Fruit fly (Drosophila melanogaster) whole organism, embryonic: Measurements from ENCODE around the gene sa.
A peak's percentile ranks its signal among the peaks of the same experiment; 100 is the strongest.

Experiments
- ATbp ChIP-seq: fragments of 200-800 bp; sonication (Bioruptor generic); optimal IDR thresholded peaks from 2 replicates; lab custom pipeline; 2017; ENCODE audit warnings: missing biosample characterization, mild to moderate bottlenecking, missing genetic modification characterization, missing genetic modification reagents
- B-H2 ChIP-seq: fragments of 200-800 bp; sonication (Bioruptor generic); optimal IDR thresholded peaks from 2 replicates; lab custom pipeline; 2018; ENCODE audit warnings: missing biosample characterization, mild to moderate bottlenecking, missing genetic modification characterization
- CG1024 ChIP-seq: fragments of 200-800 bp; sonication (Bioruptor generic); IDR thresholded peaks from 2 replicates; pipeline ENCODE4 v1.3.6; 2022; ENCODE audit warnings: missing biosample characterization, missing genetic modification characterization
- CG11504 ChIP-seq: fragments of 200-800 bp; sonication (Bioruptor generic); optimal IDR thresholded peaks from 3 replicates; lab custom pipeline; 2019; ENCODE audit warnings: missing biosample characterization, mild to moderate bottlenecking, missing genetic modification characterization, moderate library complexity
- CG12071 ChIP-seq: fragments of 200-800 bp; sonication (Bioruptor generic); optimal IDR thresholded peaks from 3 replicates; lab custom pipeline; 2018; ENCODE audit warnings: missing biosample characterization, mild to moderate bottlenecking, missing genetic modification characterization
- CG12104 ChIP-seq: fragments of 200-800 bp; sonication (Bioruptor generic); optimal IDR thresholded peaks from 3 replicates; lab custom pipeline; 2016; ENCODE audit warnings: missing biosample characterization, missing genetic modification characterization
- CG14441 ChIP-seq: fragments of 200-800 bp; sonication (Bioruptor generic); IDR thresholded peaks from 2 replicates; pipeline ENCODE4 v1.3.6; 2022; ENCODE audit warnings: missing biosample characterization, missing genetic modification characterization
- CG1602 ChIP-seq: fragments of 200-800 bp; sonication (Bioruptor generic); optimal IDR thresholded peaks from 3 replicates; lab custom pipeline; 2016; ENCODE audit warnings: missing biosample characterization, missing genetic modification characterization
- CG17912 ChIP-seq: fragments of 200-800 bp; sonication (Bioruptor generic); optimal IDR thresholded peaks from 2 replicates; lab custom pipeline; 2018; ENCODE audit warnings: missing biosample characterization, mild to moderate bottlenecking, missing genetic modification characterization
- CG2678 ChIP-seq: fragments of 200-800 bp; sonication (Bioruptor generic); optimal IDR thresholded peaks from 3 replicates; lab custom pipeline; 2019; ENCODE audit warnings: missing biosample characterization, mild to moderate bottlenecking, missing genetic modification characterization, moderate library complexity
- CG30403 ChIP-seq: fragments of 200-800 bp; sonication (Bioruptor generic); optimal IDR thresholded peaks from 3 replicates; lab custom pipeline; 2016; ENCODE audit warnings: missing biosample characterization, missing genetic modification characterization
- CG31388 ChIP-seq: fragments of 200-800 bp; sonication (Bioruptor generic); optimal IDR thresholded peaks from 2 replicates; lab custom pipeline; 2016; ENCODE audit warnings: missing biosample characterization, missing genetic modification characterization
- CG32532 ChIP-seq: fragments of 200-800 bp; sonication (Bioruptor generic); IDR thresholded peaks from 2 replicates; pipeline ENCODE4 v1.3.6; 2022; ENCODE audit warnings: missing biosample characterization, missing genetic modification characterization
- CG3407 ChIP-seq: fragments of 200-800 bp; sonication (Bioruptor generic); optimal IDR thresholded peaks from 2 replicates; lab custom pipeline; 2018; ENCODE audit warnings: missing biosample characterization, mild to moderate bottlenecking, missing genetic modification characterization
- CG34422 ChIP-seq: fragments of 200-800 bp; sonication (Bioruptor generic); IDR thresholded peaks from 3 replicates; pipeline ENCODE4 v1.3.6; 2022; ENCODE audit warnings: missing biosample characterization, missing genetic modification characterization
- CG43689 ChIP-seq: fragments of 200-800 bp; sonication (Bioruptor generic); IDR thresholded peaks from 2 replicates; pipeline ENCODE4 v1.3.6; 2022; ENCODE audit warnings: missing biosample characterization, missing genetic modification characterization
- CG4424 ChIP-seq: fragments of 200-800 bp; sonication (Bioruptor generic); optimal IDR thresholded peaks from 3 replicates; lab custom pipeline; 2016; ENCODE audit warnings: missing biosample characterization, missing genetic modification characterization
- CG7786 ChIP-seq: fragments of 200-800 bp; sonication (Bioruptor generic); optimal IDR thresholded peaks from 2 replicates; lab custom pipeline; 2016; ENCODE audit warnings: missing biosample characterization, missing genetic modification characterization
- CG8089 ChIP-seq: fragments of 200-800 bp; sonication (Bioruptor generic); optimal IDR thresholded peaks from 3 replicates; lab custom pipeline; 2016; ENCODE audit warnings: missing biosample characterization, missing genetic modification characterization
- CG8290 ChIP-seq, 3 experiments: fragments of 200-800 bp; sonication (Bioruptor generic); optimal IDR thresholded peaks; 2 replicates each; lab custom pipeline; 2016 to 2019; ENCODE audit warnings: missing biosample characterization in 3 of 3, missing genetic modification characterization in 3 of 3, mild to moderate bottlenecking in 2 of 3, moderate library complexity in 1 of 3
- CG8388 ChIP-seq: fragments of 200-800 bp; sonication (Bioruptor generic); optimal IDR thresholded peaks from 2 replicates; lab custom pipeline; 2019; ENCODE audit warnings: missing biosample characterization, mild to moderate bottlenecking, missing genetic modification characterization, moderate library complexity
- CTCF ChIP-seq: fragments of 200-800 bp; sonication (Bioruptor generic); optimal IDR thresholded peaks from 2 replicates; lab custom pipeline; 2017; ENCODE audit warnings: missing biosample characterization, mild to moderate bottlenecking, missing genetic modification characterization, moderate library complexity
- CoRest ChIP-seq: fragments of 200-800 bp; sonication (Bioruptor generic); optimal IDR thresholded peaks from 3 replicates; lab custom pipeline; 2018; ENCODE audit warnings: missing biosample characterization, mild to moderate bottlenecking, missing genetic modification characterization, moderate library complexity
- D19B ChIP-seq: fragments of 200-800 bp; sonication (Bioruptor generic); optimal IDR thresholded peaks from 2 replicates; lab custom pipeline; 2017; ENCODE audit warnings: missing biosample characterization, mild to moderate bottlenecking, missing genetic modification characterization
- Doc2 ChIP-seq: fragments of 200-800 bp; sonication (Bioruptor generic); IDR thresholded peaks from 2 replicates; pipeline ENCODE4 v1.3.6; 2022; ENCODE audit warnings: missing biosample characterization, missing genetic modification characterization
- Hmx ChIP-seq: fragments of 200-800 bp; sonication (Bioruptor generic); optimal IDR thresholded peaks from 2 replicates; lab custom pipeline; 2016; ENCODE audit warnings: missing biosample characterization, missing genetic modification characterization
- Lim3 ChIP-seq: fragments of 200-800 bp; sonication (Bioruptor generic); IDR thresholded peaks from 2 replicates; pipeline ENCODE4 v1.3.6; 2022; ENCODE audit warnings: missing biosample characterization, missing genetic modification characterization
- Med ChIP-seq: fragments of 200-800 bp; sonication (Bioruptor generic); peaks from one replicate; lab custom pipeline; 2016; ENCODE audit warnings: missing biosample characterization, missing genetic modification characterization, mild to moderate bottlenecking, inconsistent platforms, moderate library complexity
- NfI ChIP-seq: fragments of 200-800 bp; sonication (Bioruptor generic); optimal IDR thresholded peaks from 3 replicates; lab custom pipeline; 2018; ENCODE audit warnings: missing biosample characterization, mild to moderate bottlenecking, missing genetic modification characterization, moderate library complexity
- Optix ChIP-seq: fragments of 200-800 bp; sonication (Bioruptor generic); IDR thresholded peaks from 3 replicates; pipeline ENCODE4 v1.3.6; 2022; ENCODE audit warnings: missing biosample characterization, missing genetic modification characterization
- bbx ChIP-seq: fragments of 200-800 bp; sonication (Bioruptor generic); IDR thresholded peaks from 2 replicates; pipeline ENCODE4 v1.3.6; 2022; ENCODE audit warnings: missing biosample characterization, missing genetic modification characterization; ENCODE audit not compliant: partially characterized antibody
- chm ChIP-seq: fragments of 200-800 bp; sonication (Bioruptor generic); IDR thresholded peaks from 2 replicates; pipeline ENCODE4 v1.3.6; 2022; ENCODE audit warnings: missing biosample characterization, missing genetic modification characterization
- ci ChIP-seq: fragments of 200-800 bp; sonication (Bioruptor generic); IDR thresholded peaks from 3 replicates; pipeline ENCODE4 v1.3.6; 2022; ENCODE audit warnings: missing biosample characterization, missing genetic modification characterization
- crc ChIP-seq: fragments of 200-800 bp; sonication (Bioruptor generic); optimal IDR thresholded peaks from 2 replicates; lab custom pipeline; 2016; ENCODE audit warnings: missing biosample characterization, missing genetic modification characterization
- emc ChIP-seq: fragments of 200-800 bp; sonication (Bioruptor generic); optimal IDR thresholded peaks from 2 replicates; lab custom pipeline; 2016; ENCODE audit warnings: missing biosample characterization, missing genetic modification characterization
- ems ChIP-seq: fragments of 200-800 bp; sonication (Bioruptor generic); optimal IDR thresholded peaks from 3 replicates; lab custom pipeline; 2016; ENCODE audit warnings: missing biosample characterization, missing genetic modification characterization
- eve ChIP-seq, 2 experiments: fragments of >200 bp; optimal IDR thresholded peaks; 2 replicates each; lab custom pipeline; 2017; ENCODE audit warnings: missing biosample characterization in 2 of 2, missing genetic modification characterization in 2 of 2
- fd3F ChIP-seq: fragments of 200-800 bp; sonication (Bioruptor generic); optimal IDR thresholded peaks from 2 replicates; lab custom pipeline; 2018; ENCODE audit warnings: missing biosample characterization, mild to moderate bottlenecking, missing genetic modification characterization, moderate library complexity
- fd96Cb ChIP-seq: fragments of 200-800 bp; sonication (Bioruptor generic); optimal IDR thresholded peaks from 2 replicates; lab custom pipeline; 2018; ENCODE audit warnings: missing biosample characterization, mild to moderate bottlenecking, missing genetic modification characterization, moderate library complexity
- fru ChIP-seq: fragments of >200 bp; optimal IDR thresholded peaks from 2 replicates; lab custom pipeline; 2017
- hkb ChIP-seq, 2 experiments: fragments of 200-800 bp in 1 of 2; fragments of >200 bp in 1 of 2; sonication (Bioruptor generic) in 1 of 2; IDR thresholded peaks in 1 of 2; optimal IDR thresholded peaks in 1 of 2; 2 replicates each; pipeline versions ENCODE4 v1.3.6 to Lab custom; 2017 to 2022; ENCODE audit warnings: missing biosample characterization in 1 of 2, missing genetic modification characterization in 1 of 2
- insv ChIP-seq, 2 experiments: fragments of 200-800 bp; sonication (Bioruptor generic); optimal IDR thresholded peaks; 3 replicates each; lab custom pipeline; 2016 to 2018; ENCODE audit warnings: missing biosample characterization in 2 of 2, missing genetic modification characterization in 2 of 2
- klu ChIP-seq: fragments of 200-800 bp; sonication (Bioruptor generic); IDR thresholded peaks from 2 replicates; pipeline ENCODE4 v1.3.6; 2022; ENCODE audit warnings: missing biosample characterization, missing genetic modification characterization
- mld ChIP-seq: fragments of 200-800 bp; sonication (Bioruptor generic); IDR thresholded peaks from 3 replicates; pipeline ENCODE4 v1.3.6; 2022; ENCODE audit warnings: missing biosample characterization, missing genetic modification characterization; ENCODE audit not compliant: partially characterized antibody
- oc ChIP-seq: fragments of 200-800 bp; sonication (Bioruptor generic); optimal IDR thresholded peaks from 2 replicates; lab custom pipeline; 2018; ENCODE audit warnings: missing biosample characterization, mild to moderate bottlenecking, missing genetic modification characterization, moderate library complexity
- onecut ChIP-seq: fragments of 200-800 bp; sonication (Bioruptor generic); IDR thresholded peaks from 2 replicates; pipeline ENCODE4 v1.3.6; 2022; ENCODE audit warnings: missing biosample characterization, missing genetic modification characterization
- pb ChIP-seq: fragments of 200-800 bp; sonication (Bioruptor generic); optimal IDR thresholded peaks from 3 replicates; lab custom pipeline; 2016; ENCODE audit warnings: missing biosample characterization, missing genetic modification characterization
- pho ChIP-seq: fragments of 200-800 bp; sonication (Bioruptor generic); optimal IDR thresholded peaks from 2 replicates; lab custom pipeline; 2016; ENCODE audit warnings: missing biosample characterization, missing genetic modification characterization
- repo ChIP-seq: fragments of 200-800 bp; sonication (Bioruptor generic); optimal IDR thresholded peaks from 2 replicates; lab custom pipeline; 2016; ENCODE audit warnings: missing biosample characterization, missing genetic modification characterization
- ro ChIP-seq: fragments of 200-800 bp; sonication (Bioruptor generic); IDR thresholded peaks from 2 replicates; pipeline ENCODE4 v1.3.6; 2022; ENCODE audit warnings: missing biosample characterization, missing genetic modification characterization
- shn ChIP-seq: fragments of 200-800 bp; sonication (Bioruptor generic); optimal IDR thresholded peaks from 3 replicates; lab custom pipeline; 2016; ENCODE audit warnings: missing biosample characterization, missing genetic modification characterization

Gene sa

DNA sequence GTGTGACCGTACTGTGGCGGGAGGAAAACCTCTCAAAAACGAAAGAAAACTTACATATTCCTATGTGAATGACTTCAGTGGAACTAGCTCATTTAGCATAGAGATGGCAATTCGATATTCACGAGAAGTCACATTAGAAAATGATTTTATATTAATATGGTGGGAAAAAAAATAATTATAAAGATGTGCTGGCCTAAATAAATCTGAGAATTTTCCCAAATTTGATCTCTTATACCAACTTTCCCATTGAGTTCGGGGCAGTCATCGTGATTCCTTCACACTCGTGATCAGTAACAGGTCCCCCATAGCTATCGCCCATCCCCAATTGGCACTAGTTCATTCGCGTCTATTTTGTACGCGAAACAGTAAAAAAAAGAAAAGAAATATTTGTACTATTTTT is 26.6 kb upstream of the sa start, which contains the start of the genes barc and Aef1 (continued):
- TF ChIP-seq CG3407 (GFP tag; lab: Kevin White, UChicago), result peak; percentile 66
- no peak for TF ChIP-seq CG17912 (GFP tag; lab: Kevin White, UChicago)
- peak; percentile 72 for TF ChIP-seq Hmx (GFP tag; lab: Kevin White, UChicago)
- TF ChIP-seq ATbp (GFP tag; lab: Kevin White, UChicago), result peak; percentile 42
- peak; percentile 72 for TF ChIP-seq crc
- peak; percentile 90 for TF ChIP-seq CG4424 (GFP tag; lab: Kevin White, UChicago)
- peak; percentile 0 for TF ChIP-seq CTCF
- TF ChIP-seq hkb (optimal IDR thresholded peaks at IDR 0.05; lab: Kevin White, UChicago), result no peak
- TF ChIP-seq hkb (GFP tag; IDR thresholded peaks at IDR 0.05; lab: Robert Waterston, UW), result peak; percentile 74
- peak; percentile 87 for TF ChIP-seq klu (GFP tag; lab: Robert Waterston, UW)
- peak; percentile 87 for TF ChIP-seq Optix
- no peak for TF ChIP-seq chm (GFP tag; lab: Robert Waterston, UW)
- TF ChIP-seq CG12071 (GFP tag; lab: Kevin White, UChicago), result no peak
- TF ChIP-seq CG1024, result no peak
- TF ChIP-seq CG11504 (tag; lab: Kevin White, UChicago), result no peak
- TF ChIP-seq mld (GFP tag; lab: Robert Waterston, UW), result peak; percentile 20; the same call in 1 of the 3 replicates
- no peak for TF ChIP-seq fru
- TF ChIP-seq NfI (GFP tag; lab: Kevin White, UChicago), result peak; percentile 85
- peak; percentile 88 for TF ChIP-seq CG34422 (GFP tag; lab: Robert Waterston, UW)
- peak; percentile 65 for TF ChIP-seq repo
- TF ChIP-seq CoRest (tag; lab: Kevin White, UChicago), result peak; percentile 93
- TF ChIP-seq CG8290 (GFP tag; optimal IDR thresholded peaks at IDR 0.05; lab: Kevin White, UChicago), result peak; percentile 86
- TF ChIP-seq CG8290 (tag; optimal IDR thresholded peaks at IDR 0.05; lab: Kevin White, UChicago), result peak in 1 of 2 experiments; percentile 6
- TF ChIP-seq fd3F (GFP tag; lab: Kevin White, UChicago), result peak; percentile 80
- peak; percentile 80 for TF ChIP-seq ro
- peak; percentile 94 for TF ChIP-seq CG30403 (GFP tag; lab: Kevin White, UChicago)
- peak; percentile 45; the same call in 1 of the 2 replicates for TF ChIP-seq Doc2 (GFP tag; lab: Robert Waterston, UW)
- TF ChIP-seq bbx (GFP tag; lab: Robert Waterston, UW), result peak; percentile 46; the same call in 1 of the 2 replicates
- peak; percentile 64 for TF ChIP-seq D19B (GFP tag; lab: Kevin White, UChicago)
- peak; percentile 90 for TF ChIP-seq CG32532 (GFP tag; lab: Robert Waterston, UW)
- peak; percentile 79 for TF ChIP-seq CG12104 (GFP tag; lab: Kevin White, UChicago)
- peak; percentile 88 for TF ChIP-seq shn (GFP tag; lab: Kevin White, UChicago)
- peak in 1 of 2 experiments; percentile 25 for TF ChIP-seq insv (GFP tag; optimal IDR thresholded peaks at IDR 0.05; lab: Kevin White, UChicago)
- peak; percentile 75 for TF ChIP-seq CG8388 (GFP tag; lab: Kevin White, UChicago)
- peak; percentile 86 for TF ChIP-seq pho (GFP tag; lab: Kevin White, UChicago)
- TF ChIP-seq Lim3 (GFP tag; lab: Robert Waterston, UW), result peak; percentile 48; the same call in 1 of the 2 replicates
- peak; percentile 51; the same call in 1 of the 2 replicates for TF ChIP-seq CG43689 (GFP tag; lab: Robert Waterston, UW)
- peak; percentile 68; the same call in 2 of the 3 replicates for TF ChIP-seq ci (GFP tag; lab: Robert Waterston, UW)
- peak; percentile 44 for TF ChIP-seq emc (GFP tag; lab: Kevin White, UChicago)
- peak; percentile 87 for TF ChIP-seq CG2678 (tag; lab: Kevin White, UChicago)
- TF ChIP-seq CG7786 (GFP tag; lab: Kevin White, UChicago), result peak; percentile 85
- TF ChIP-seq eve (GFP tag; optimal IDR thresholded peaks at IDR 0.05; lab: Kevin White, UChicago), result no peak
- TF ChIP-seq onecut (GFP tag; lab: Robert Waterston, UW), result peak; percentile 59
- TF ChIP-seq CG1602 (GFP tag; lab: Kevin White, UChicago), result peak; percentile 90
- TF ChIP-seq B-H2 (GFP tag; lab: Kevin White, UChicago), result peak; percentile 77
- TF ChIP-seq CG31388, result peak; percentile 79
- TF ChIP-seq oc, result no peak
- TF ChIP-seq CG14441 (GFP tag; lab: Robert Waterston, UW), result peak; percentile 89
- TF ChIP-seq fd96Cb (tag; lab: Kevin White, UChicago), result peak; percentile 86
- TF ChIP-seq ems, result peak; percentile 77
- peak; percentile 83 for TF ChIP-seq CG8089 (GFP tag; lab: Kevin White, UChicago)
- peak; percentile 96 for TF ChIP-seq Med (GFP tag; lab: Kevin White, UChicago)
- peak; percentile 49 for TF ChIP-seq pb
